Worm (Caenorhabditis elegans) whole organism, L2 larva: ENCODE data around the gene far-5.
A peak's percentile ranks its signal among the peaks of the same experiment; 100 is the strongest.

Source experiments
- C34F6.9 ChIP-seq: fragments of 150-350 bp; optimal IDR thresholded peaks from 2 replicates; lab custom pipeline; 2014; ENCODE audit warnings: missing biosample characterization, missing genetic modification characterization
- F13H6.1 ChIP-seq: sonication (generic microtip); optimal IDR thresholded peaks from 2 replicates; lab custom pipeline; 2016; ENCODE audit warnings: missing genetic modification characterization, missing compliant biosample characterization
- R02D3.7 ChIP-seq: fragments of 150-350 bp; optimal IDR thresholded peaks from 2 replicates; lab custom pipeline; 2014; ENCODE audit warnings: missing biosample characterization, missing genetic modification characterization
- Y55F3AM.14 ChIP-seq: fragments of 200-800 bp; sonication (Bioruptor generic); optimal IDR thresholded peaks from 2 replicates; lab custom pipeline; 2018; ENCODE audit warnings: mild to moderate bottlenecking, missing genetic modification characterization, missing compliant biosample characterization
- ZK546.5 ChIP-seq: sonication (generic microtip); optimal IDR thresholded peaks from 2 replicates; lab custom pipeline; 2017; ENCODE audit warnings: missing biosample characterization, missing genetic modification characterization
- alr-1 ChIP-seq: fragments of 150-350 bp; optimal IDR thresholded peaks from 2 replicates; lab custom pipeline; 2014; ENCODE audit warnings: missing biosample characterization, missing genetic modification characterization
- aly-2 ChIP-seq: fragments of 150-350 bp; optimal IDR thresholded peaks from 2 replicates; lab custom pipeline; 2014; ENCODE audit warnings: missing biosample characterization, missing genetic modification characterization
- ama-1 ChIP-seq: fragments of 150-350 bp; optimal IDR thresholded peaks from 2 replicates; lab custom pipeline; 2018; ENCODE audit warnings: inconsistent platforms
- blmp-1 ChIP-seq: sonication (generic microtip); optimal IDR thresholded peaks from 2 replicates; lab custom pipeline; 2017; ENCODE audit warnings: missing genetic modification characterization, mild to moderate bottlenecking, missing compliant biosample characterization, antibody characterized with exemption, moderate library complexity; ENCODE audit not compliant: insufficient read depth
- ceh-16 ChIP-seq: fragments of 150-350 bp; optimal IDR thresholded peaks from 2 replicates; lab custom pipeline; 2014; ENCODE audit warnings: missing biosample characterization, missing genetic modification characterization
- ceh-82 ChIP-seq: fragments of 150-350 bp; optimal IDR thresholded peaks from 2 replicates; lab custom pipeline; 2014; ENCODE audit warnings: missing biosample characterization, missing genetic modification characterization
- crh-2 ChIP-seq: sonication (generic microtip); optimal IDR thresholded peaks from 2 replicates; lab custom pipeline; 2017; ENCODE audit warnings: missing biosample characterization, missing genetic modification characterization
- dmd-4 ChIP-seq: sonication (generic microtip); optimal IDR thresholded peaks from 2 replicates; lab custom pipeline; 2017; ENCODE audit warnings: missing biosample characterization, missing genetic modification characterization
- elt-1 ChIP-seq: fragments of 150-350 bp; optimal IDR thresholded peaks from 2 replicates; lab custom pipeline; 2014; ENCODE audit warnings: missing biosample characterization, missing genetic modification characterization
- elt-3 ChIP-seq: sonication (generic microtip); optimal IDR thresholded peaks from 2 replicates; lab custom pipeline; 2017; ENCODE audit warnings: missing biosample characterization, missing genetic modification characterization
- gmeb-1 ChIP-seq: fragments of 150-350 bp; optimal IDR thresholded peaks from 2 replicates; lab custom pipeline; 2014; ENCODE audit warnings: missing biosample characterization, missing genetic modification characterization
- lin-11 ChIP-seq: fragments of 150-350 bp; sonication (generic microtip); optimal IDR thresholded peaks from 2 replicates; lab custom pipeline; 2014; ENCODE audit warnings: missing biosample characterization, missing genetic modification characterization, inconsistent platforms, mixed read lengths
- lin-39 ChIP-seq: fragments of 150-350 bp; optimal IDR thresholded peaks from 2 replicates; lab custom pipeline; 2014; ENCODE audit warnings: missing biosample characterization, missing genetic modification reagents, missing genetic modification characterization
- lsy-2 ChIP-seq, 2 experiments: fragments of 150-350 bp in 1 of 2; sonication (generic microtip) in 1 of 2; optimal IDR thresholded peaks; 2 replicates each; lab custom pipeline; 2014 to 2017; ENCODE audit warnings: missing biosample characterization in 2 of 2, missing genetic modification characterization in 2 of 2
- mab-5 ChIP-seq: fragments of 150-350 bp; optimal IDR thresholded peaks from 2 replicates; lab custom pipeline; 2014; ENCODE audit warnings: missing biosample characterization, missing genetic modification characterization
- nhr-10 ChIP-seq: sonication (generic microtip); optimal IDR thresholded peaks from 2 replicates; lab custom pipeline; 2017; ENCODE audit warnings: missing biosample characterization, missing genetic modification characterization
- nhr-12 ChIP-seq: fragments of 150-350 bp; optimal IDR thresholded peaks from 2 replicates; lab custom pipeline; 2014; ENCODE audit warnings: missing biosample characterization, missing genetic modification characterization
- nhr-23 ChIP-seq: fragments of 150-350 bp; optimal IDR thresholded peaks from 2 replicates; lab custom pipeline; 2014; ENCODE audit warnings: missing biosample characterization, missing genetic modification reagents, missing genetic modification characterization
- nhr-25 ChIP-seq: fragments of 150-350 bp; sonication (generic microtip); optimal IDR thresholded peaks from 3 replicates; lab custom pipeline; 2014; ENCODE audit warnings: missing biosample characterization, missing genetic modification characterization
- nhr-6 ChIP-seq: fragments of 150-350 bp; optimal IDR thresholded peaks from 2 replicates; lab custom pipeline; 2014; ENCODE audit warnings: missing biosample characterization, missing genetic modification characterization
- nhr-77 ChIP-seq: fragments of 150-350 bp; optimal IDR thresholded peaks from 2 replicates; lab custom pipeline; 2014; ENCODE audit warnings: missing biosample characterization, missing genetic modification characterization
- sem-4 ChIP-seq: fragments of 150-350 bp; optimal IDR thresholded peaks from 2 replicates; lab custom pipeline; 2014; ENCODE audit warnings: missing biosample characterization, missing genetic modification reagents, missing genetic modification characterization
- skn-1 ChIP-seq: sonication (generic microtip); optimal IDR thresholded peaks from 2 replicates; lab custom pipeline; 2017; ENCODE audit warnings: missing biosample characterization, missing genetic modification characterization
- snpc-4 ChIP-seq: fragments of 150-350 bp; optimal IDR thresholded peaks from 2 replicates; lab custom pipeline; 2014; ENCODE audit warnings: missing biosample characterization, missing genetic modification characterization
- unc-55 ChIP-seq: fragments of 150-350 bp; sonication (generic microtip); optimal IDR thresholded peaks from 3 replicates; lab custom pipeline; 2014; ENCODE audit warnings: missing biosample characterization, missing genetic modification reagents, missing genetic modification characterization
- zag-1 ChIP-seq: fragments of 150-350 bp; optimal IDR thresholded peaks from 2 replicates; lab custom pipeline; 2014; ENCODE audit warnings: missing biosample characterization, missing genetic modification characterization
- ztf-1 ChIP-seq: fragments of 200-800 bp; sonication (Bioruptor generic); conservative IDR thresholded peaks from 2 replicates; pipeline ENCODE4 v1.3.6; 2022; ENCODE audit warnings: missing genetic modification characterization, missing compliant biosample characterization
- ztf-4 ChIP-seq: fragments of 150-350 bp; optimal IDR thresholded peaks from 2 replicates; lab custom pipeline; 2014; ENCODE audit warnings: missing biosample characterization, missing genetic modification characterization

far-5 gene

DNA sequence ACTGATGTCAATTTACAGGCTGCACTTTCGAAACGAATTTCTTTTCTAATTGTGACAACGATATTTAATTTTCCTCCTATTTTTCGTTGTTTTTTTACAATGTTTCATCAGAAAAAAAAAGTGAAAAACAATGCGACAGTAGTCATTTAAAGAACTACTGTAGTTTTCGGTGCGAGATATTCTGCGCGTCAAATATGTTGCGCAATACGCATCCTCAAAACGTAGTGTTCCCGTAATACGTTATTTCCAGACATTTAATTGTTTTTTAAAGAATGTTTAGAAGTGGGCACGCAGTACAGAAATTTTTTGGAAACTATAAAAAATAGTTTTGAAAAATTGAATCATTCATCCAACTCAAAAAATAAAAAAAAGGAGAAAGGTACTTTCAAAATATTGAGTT, 21.3 kb upstream of the far-5 start:
- no peak for TF ChIP-seq nhr-12
- TF ChIP-seq F13H6.1 = no peak
- TF ChIP-seq elt-1 = no peak
- no peak for TF ChIP-seq ZK546.5 (tag; lab: Kevin White, UChicago)
- TF ChIP-seq nhr-10 (tag; lab: Kevin White, UChicago) = no peak
- TF ChIP-seq alr-1 (tag; lab: Kevin White, UChicago) = no peak
- no peak for TF ChIP-seq zag-1 (tag; lab: Kevin White, UChicago)
- TF ChIP-seq nhr-6 (tag; lab: Kevin White, UChicago) = no peak

DNA sequence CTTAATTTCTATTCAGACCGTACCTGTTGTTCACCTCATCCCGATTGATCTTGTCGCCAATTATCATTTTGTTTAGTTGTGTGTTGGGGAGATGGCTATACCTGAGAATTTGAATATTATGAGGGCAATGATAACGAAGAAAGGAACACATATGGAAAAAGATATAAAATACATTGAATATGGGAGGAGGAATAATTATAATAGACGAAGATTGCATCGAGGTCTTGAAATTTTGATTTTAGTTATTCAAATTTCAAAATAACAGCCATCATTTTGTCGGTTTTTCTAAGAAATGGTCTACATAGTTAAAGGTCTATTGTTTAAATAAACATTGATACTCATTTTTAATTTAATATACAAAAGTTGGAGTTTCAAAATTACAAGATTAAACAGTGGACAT, 8.3 kb upstream of the far-5 start, which contains the start of gene shw-3:
Gene shw-3, minus strand, starts transcription at position 101 of the 400 bp plus-strand sequence.
- TF ChIP-seq dmd-4 (tag; lab: Kevin White, UChicago) (no peak), skn-1 (tag; lab: Kevin White, UChicago) (no peak), ceh-82 (tag; lab: Kevin White, UChicago) (no peak), lin-39 (no peak), ceh-16 (tag; lab: Kevin White, UChicago) (no peak), lin-11 (tag; lab: Kevin White, UChicago) (no peak), nhr-6 (tag; lab: Kevin White, UChicago) (no peak), ZK546.5 (tag; lab: Kevin White, UChicago) (no peak), elt-3 (tag; lab: Kevin White, UChicago) (no peak), C34F6.9 (tag; lab: Kevin White, UChicago) (no peak), sem-4 (tag; lab: Kevin White, UChicago) (no peak), mab-5 (tag; lab: Kevin White, UChicago) (no peak), crh-2 (no peak), nhr-10 (tag; lab: Kevin White, UChicago) (no peak), zag-1 (tag; lab: Kevin White, UChicago) (no peak)

DNA sequence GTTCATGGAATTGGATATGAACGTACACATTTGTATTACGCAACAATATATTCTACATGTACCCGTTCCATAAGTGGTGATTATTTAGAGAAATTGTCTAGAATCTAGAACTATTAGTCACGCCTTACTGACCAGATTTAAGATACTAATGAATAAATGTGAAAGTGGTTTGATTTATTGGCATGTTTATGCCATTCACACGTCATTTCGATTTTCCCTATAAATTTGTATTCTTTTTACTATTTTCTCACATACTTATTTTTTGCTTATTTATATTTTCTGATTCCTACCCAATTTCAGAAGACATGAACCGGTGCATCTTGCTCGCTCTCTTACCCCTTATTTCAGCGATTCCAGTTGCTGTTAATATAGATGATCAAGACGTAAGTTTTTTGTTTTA, 7.1 kb upstream of the far-5 start, which contains the start of gene F15B9.8:
Gene F15B9.8, plus strand, starts transcription at position 301 of the 400 bp plus-strand sequence.
- TF ChIP-seq lsy-2 (tag; optimal IDR thresholded peaks at IDR 0.05; lab: Kevin White, UChicago) (no peak), F13H6.1 (no peak), blmp-1 (tag; lab: Kevin White, UChicago) (no peak), sem-4 (tag; lab: Kevin White, UChicago) (no peak), ama-1 (lab: Kevin White, UChicago) (no peak), lin-11 (tag; lab: Kevin White, UChicago) (no peak), dmd-4 (tag; lab: Kevin White, UChicago) (no peak), nhr-77 (tag; lab: Kevin White, UChicago) (no peak), unc-55 (GFP tag; lab: Kevin White, UChicago) (no peak), nhr-23 (tag; lab: Kevin White, UChicago) (no peak), ztf-4 (tag; lab: Kevin White, UChicago) (no peak), R02D3.7 (no peak), aly-2 (tag; lab: Kevin White, UChicago) (no peak), gmeb-1 (tag; lab: Kevin White, UChicago) (no peak)

DNA sequence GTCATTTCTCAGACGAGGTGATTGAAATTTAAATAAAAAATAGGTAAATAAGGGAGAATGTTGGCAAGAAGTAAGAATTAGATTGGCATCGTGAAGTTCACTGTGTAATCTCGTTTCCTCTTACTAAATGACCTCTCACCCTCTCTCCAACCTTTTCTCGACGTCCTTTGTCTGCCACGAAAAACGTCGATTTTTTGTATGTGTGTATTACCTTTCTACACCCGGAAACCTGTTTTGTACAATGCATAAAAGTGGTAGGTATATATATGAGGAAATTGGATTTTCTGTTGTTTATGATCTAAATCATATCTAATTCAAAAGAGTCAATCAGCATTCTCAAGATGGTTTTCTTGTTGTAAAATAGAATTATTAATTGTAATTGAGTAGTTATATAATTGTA, 2.5 kb upstream of the far-5 start, which contains the start of the genes F15B9.11 and dsl-7:
Gene F15B9.11, minus strand, starts transcription at position 5 of the 400 bp plus-strand sequence.
Gene dsl-7, plus strand, starts transcription at position 260 of the 400 bp plus-strand sequence.
- TF ChIP-seq nhr-25 (tag; lab: Kevin White, UChicago) (peak; percentile 77), nhr-12 (no peak)

DNA sequence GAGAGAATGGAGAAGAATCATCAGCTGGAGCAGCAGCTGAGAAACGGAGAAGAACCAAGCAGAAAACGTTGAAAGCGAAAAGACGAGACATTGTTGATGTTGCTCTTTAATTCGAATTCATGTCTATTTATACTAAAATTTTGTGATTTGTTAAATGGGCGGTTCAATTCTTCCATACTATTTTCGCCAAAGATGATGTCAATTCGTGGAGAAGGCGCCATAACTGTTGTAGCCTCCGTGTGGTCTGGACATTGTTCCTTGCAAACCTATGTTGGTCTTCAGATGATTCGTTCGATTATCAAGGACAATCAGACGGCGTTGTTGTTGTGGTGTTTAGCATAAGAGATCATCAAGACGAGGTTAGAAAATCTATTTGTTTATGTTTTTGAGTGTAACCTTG, 2.1 kb downstream of the far-5 start, which contains the start of gene far-3:
Gene far-3, minus strand, starts transcription at position 101 of the 400 bp plus-strand sequence.
- TF ChIP-seq Y55F3AM.14 (GFP tag; lab: Kevin White, UChicago) (no peak), elt-3 (tag; lab: Kevin White, UChicago) (no peak)
- TF ChIP-seq, all 48 proteins: peak for 0

DNA sequence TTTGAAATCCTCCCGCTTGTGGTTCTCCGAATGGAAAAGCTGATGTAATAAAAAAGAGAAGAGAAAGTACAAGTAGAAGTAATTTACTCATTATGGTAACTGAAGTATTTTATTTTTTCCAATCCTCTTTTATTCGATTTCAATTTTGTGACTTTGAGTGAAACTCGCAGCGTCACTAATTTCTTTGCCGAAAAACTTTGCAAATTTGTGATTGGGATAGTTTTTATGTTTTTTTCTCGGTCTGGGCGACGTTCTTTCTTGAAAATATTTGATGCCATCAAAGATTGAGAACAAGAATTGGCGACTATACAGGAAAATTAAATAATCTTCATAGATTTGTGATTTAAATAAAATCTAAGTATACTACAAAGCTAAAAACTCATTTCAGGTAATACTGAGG, 4.2 kb downstream of the far-5 start, which contains the start of gene far-4:
Gene far-4, minus strand, starts transcription at position 101 of the 400 bp plus-strand sequence.
- no peak for TF ChIP-seq nhr-12
- TF ChIP-seq nhr-77 (tag; lab: Kevin White, UChicago) = no peak
- no peak for TF ChIP-seq elt-1
- TF ChIP-seq dmd-4 (tag; lab: Kevin White, UChicago) = no peak
- TF ChIP-seq snpc-4 (tag; lab: Kevin White, UChicago) = no peak
- TF ChIP-seq ztf-1 = no peak
- no peak for TF ChIP-seq lin-11 (tag; lab: Kevin White, UChicago)
- no peak for TF ChIP-seq ceh-82 (tag; lab: Kevin White, UChicago)
- TF ChIP-seq crh-2 = no peak
- TF ChIP-seq ZK546.5 (tag; lab: Kevin White, UChicago) = no peak
- TF ChIP-seq skn-1 (tag; lab: Kevin White, UChicago) = no peak
- TF ChIP-seq ama-1 (lab: Kevin White, UChicago) = no peak
- no peak for TF ChIP-seq nhr-6 (tag; lab: Kevin White, UChicago)
- TF ChIP-seq elt-3 (tag; lab: Kevin White, UChicago) = no peak
- no peak for TF ChIP-seq F13H6.1
- TF ChIP-seq nhr-10 (tag; lab: Kevin White, UChicago) = no peak
- no peak for TF ChIP-seq alr-1 (tag; lab: Kevin White, UChicago)
